Fruit fly (Drosophila melanogaster) whole organism, prepupa: ENCODE results near the gene bi.

ENCODE experiments used
- Blimp-1 ChIP-seq: fragments of 200-800 bp; sonication (Bioruptor generic); optimal IDR thresholded peaks from 3 replicates; lab custom pipeline; 2017; ENCODE audit warnings: missing biosample characterization, missing genetic modification characterization, mild to moderate bottlenecking, moderate library complexity, missing genetic modification reagents
- CG10669 ChIP-seq: fragments of 200-800 bp; sonication (Bioruptor generic); optimal IDR thresholded peaks from 3 replicates; lab custom pipeline; 2018; ENCODE audit warnings: missing biosample characterization, mild to moderate bottlenecking, missing genetic modification characterization, moderate library complexity
- CG11294 ChIP-seq: fragments of 200-800 bp; sonication (Bioruptor generic); IDR thresholded peaks from 2 replicates; pipeline ENCODE4 v1.3.6; 2022; ENCODE audit warnings: missing biosample characterization, missing genetic modification characterization
- CG11762 ChIP-seq: fragments of 200-800 bp; sonication (Bioruptor generic); optimal IDR thresholded peaks from 3 replicates; lab custom pipeline; 2016; ENCODE audit warnings: missing biosample characterization, missing genetic modification characterization; ENCODE audit not compliant: insufficient read depth
- CG16779 ChIP-seq: fragments of 200-800 bp; sonication (Bioruptor generic); optimal IDR thresholded peaks from 3 replicates; lab custom pipeline; 2017; ENCODE audit warnings: missing biosample characterization, mild to moderate bottlenecking, missing genetic modification characterization
- CG3032 ChIP-seq: fragments of 200-800 bp; optimal IDR thresholded peaks from 2 replicates; lab custom pipeline; 2019; ENCODE audit warnings: missing biosample characterization, mild to moderate bottlenecking, missing genetic modification characterization, moderate library complexity
- CG31627 ChIP-seq: fragments of 200-800 bp; sonication (Bioruptor generic); optimal IDR thresholded peaks from 3 replicates; lab custom pipeline; 2016; ENCODE audit warnings: missing biosample characterization, missing genetic modification characterization
- CG32006 ChIP-seq: fragments of 200-800 bp; sonication (Bioruptor generic); optimal IDR thresholded peaks from 3 replicates; lab custom pipeline; 2017; ENCODE audit warnings: missing biosample characterization, mild to moderate bottlenecking, missing genetic modification characterization
- CG34406 ChIP-seq: fragments of 200-800 bp; sonication (Bioruptor generic); optimal IDR thresholded peaks from 3 replicates; lab custom pipeline; 2016; ENCODE audit warnings: missing biosample characterization, missing genetic modification characterization
- CG3919 ChIP-seq: fragments of 200-800 bp; sonication (Bioruptor generic); optimal IDR thresholded peaks from 3 replicates; lab custom pipeline; 2016; ENCODE audit warnings: missing biosample characterization, missing genetic modification characterization
- CG4318 ChIP-seq: fragments of 200-800 bp; sonication (Bioruptor generic); optimal IDR thresholded peaks from 3 replicates; lab custom pipeline; 2017; ENCODE audit warnings: missing biosample characterization, mild to moderate bottlenecking, missing genetic modification characterization
- CG6163 ChIP-seq: fragments of 200-800 bp; sonication (Bioruptor generic); IDR thresholded peaks from 3 replicates; pipeline ENCODE4 v1.3.6; 2022; ENCODE audit warnings: missing biosample characterization, missing genetic modification characterization
- CG6276 ChIP-seq: fragments of 200-800 bp; sonication (Bioruptor generic); optimal IDR thresholded peaks from 2 replicates; lab custom pipeline; 2017; ENCODE audit warnings: missing biosample characterization, mild to moderate bottlenecking, missing genetic modification characterization
- CG6808 ChIP-seq: fragments of 200-800 bp; sonication (Bioruptor generic); optimal IDR thresholded peaks from 3 replicates; lab custom pipeline; 2017; ENCODE audit warnings: missing biosample characterization, missing genetic modification characterization, mild to moderate bottlenecking, moderate library complexity, missing genetic modification reagents
- CG6854 ChIP-seq: fragments of 200-800 bp; sonication (Bioruptor generic); optimal IDR thresholded peaks from 2 replicates; lab custom pipeline; 2017; ENCODE audit warnings: missing biosample characterization, mild to moderate bottlenecking, missing genetic modification characterization
- CG7368 ChIP-seq: fragments of 200-800 bp; sonication (Bioruptor generic); optimal IDR thresholded peaks from 3 replicates; lab custom pipeline; 2016; ENCODE audit warnings: missing biosample characterization, missing genetic modification characterization
- CG8119 ChIP-seq: fragments of 200-800 bp; sonication (Bioruptor generic); IDR thresholded peaks from 3 replicates; pipeline ENCODE4 v1.3.6; 2022; ENCODE audit warnings: missing biosample characterization, missing genetic modification characterization
- CG8319 ChIP-seq: fragments of 200-800 bp; sonication (Bioruptor generic); optimal IDR thresholded peaks from 3 replicates; lab custom pipeline; 2016; ENCODE audit warnings: missing biosample characterization, missing genetic modification characterization
- CG8632 ChIP-seq: fragments of 200-800 bp; sonication (Bioruptor generic); optimal IDR thresholded peaks from 3 replicates; lab custom pipeline; 2016; ENCODE audit warnings: missing biosample characterization, missing genetic modification characterization
- CG9139 ChIP-seq: fragments of 200-800 bp; sonication (Bioruptor generic); optimal IDR thresholded peaks from 3 replicates; lab custom pipeline; 2017; ENCODE audit warnings: missing biosample characterization, mild to moderate bottlenecking, missing genetic modification characterization
- Eip75B ChIP-seq: fragments of 200-800 bp; sonication (Bioruptor generic); optimal IDR thresholded peaks from 3 replicates; lab custom pipeline; 2016; ENCODE audit warnings: missing biosample characterization, missing genetic modification characterization
- Eip78C ChIP-seq: fragments of 200-800 bp; sonication (Bioruptor generic); peaks from one replicate; lab custom pipeline; 2016; ENCODE audit warnings: missing biosample characterization, missing genetic modification characterization
- Eip93F ChIP-seq: fragments of 200-800 bp; sonication (Bioruptor generic); optimal IDR thresholded peaks from 2 replicates; lab custom pipeline; 2016; ENCODE audit warnings: missing biosample characterization, mild to moderate bottlenecking, missing genetic modification characterization
- Ets21C ChIP-seq: fragments of 200-800 bp; sonication (Bioruptor generic); optimal IDR thresholded peaks from 3 replicates; lab custom pipeline; 2016; ENCODE audit warnings: missing biosample characterization, missing genetic modification characterization
- Ets96B ChIP-seq: fragments of 200-800 bp; optimal IDR thresholded peaks from 2 replicates; lab custom pipeline; 2019; ENCODE audit warnings: missing biosample characterization, mild to moderate bottlenecking, missing genetic modification characterization, moderate library complexity
- Gug ChIP-seq: fragments of 200-800 bp; sonication (Bioruptor generic); IDR thresholded peaks from 2 replicates; pipeline ENCODE4 v1.3.6; 2022; ENCODE audit warnings: missing biosample characterization, missing genetic modification characterization
- Hr39 ChIP-seq: fragments of 200-800 bp; sonication (Bioruptor generic); optimal IDR thresholded peaks from 2 replicates; lab custom pipeline; 2016; ENCODE audit warnings: missing biosample characterization, missing genetic modification characterization
- Hr4 ChIP-seq: fragments of 200-800 bp; sonication (Bioruptor generic); optimal IDR thresholded peaks from 3 replicates; lab custom pipeline; 2016; ENCODE audit warnings: missing biosample characterization, missing genetic modification characterization
- Lpt ChIP-seq: fragments of 200-800 bp; sonication (Bioruptor generic); optimal IDR thresholded peaks from 3 replicates; lab custom pipeline; 2016; ENCODE audit warnings: missing biosample characterization, missing genetic modification characterization
- Met ChIP-seq: fragments of 200-800 bp; sonication (Bioruptor generic); optimal IDR thresholded peaks from 3 replicates; lab custom pipeline; 2016; ENCODE audit warnings: missing biosample characterization, missing genetic modification characterization
- OdsH ChIP-seq: fragments of 200-800 bp; sonication (Bioruptor generic); optimal IDR thresholded peaks from 3 replicates; lab custom pipeline; 2016; ENCODE audit warnings: missing biosample characterization, missing genetic modification characterization
- Smox ChIP-seq: fragments of 200-800 bp; sonication (Bioruptor generic); optimal IDR thresholded peaks from 3 replicates; lab custom pipeline; 2016; ENCODE audit warnings: missing biosample characterization, missing genetic modification characterization
- Sox102F ChIP-seq: fragments of 200-800 bp; sonication (Bioruptor generic); optimal IDR thresholded peaks from 2 replicates; lab custom pipeline; 2016; ENCODE audit warnings: missing biosample characterization, mild to moderate bottlenecking, missing genetic modification characterization
- Sox14 ChIP-seq: fragments of 200-800 bp; sonication (Bioruptor generic); optimal IDR thresholded peaks from 3 replicates; lab custom pipeline; 2016; ENCODE audit warnings: missing biosample characterization, missing genetic modification characterization
- Sox15 ChIP-seq: fragments of 200-800 bp; sonication (Bioruptor generic); optimal IDR thresholded peaks from 3 replicates; lab custom pipeline; 2016; ENCODE audit warnings: missing biosample characterization, missing genetic modification characterization
- achi ChIP-seq: fragments of 200-800 bp; sonication (Bioruptor generic); optimal IDR thresholded peaks from 3 replicates; lab custom pipeline; 2016; ENCODE audit warnings: missing biosample characterization, missing genetic modification characterization
- cyc ChIP-seq: fragments of 200-800 bp; sonication (Bioruptor generic); optimal IDR thresholded peaks from 3 replicates; lab custom pipeline; 2016; ENCODE audit warnings: missing biosample characterization, missing genetic modification characterization
- dac ChIP-seq: fragments of 200-800 bp; sonication (Bioruptor generic); optimal IDR thresholded peaks from 2 replicates; lab custom pipeline; 2017; ENCODE audit warnings: missing biosample characterization, mild to moderate bottlenecking, missing genetic modification characterization
- fd59A ChIP-seq: fragments of 200-800 bp; sonication (Bioruptor generic); optimal IDR thresholded peaks from 2 replicates; lab custom pipeline; 2017; ENCODE audit warnings: missing biosample characterization, mild to moderate bottlenecking, missing genetic modification characterization, missing genetic modification reagents
- fd85E ChIP-seq: fragments of 200-800 bp; sonication (Bioruptor generic); optimal IDR thresholded peaks from 3 replicates; lab custom pipeline; 2016; ENCODE audit warnings: missing biosample characterization, missing genetic modification characterization
- fkh ChIP-seq: fragments of 200-800 bp; sonication (Bioruptor generic); optimal IDR thresholded peaks from 3 replicates; lab custom pipeline; 2017; ENCODE audit warnings: missing biosample characterization, mild to moderate bottlenecking, missing genetic modification characterization, moderate library complexity
- net ChIP-seq: fragments of 200-800 bp; sonication (Bioruptor generic); optimal IDR thresholded peaks from 3 replicates; lab custom pipeline; 2016; ENCODE audit warnings: missing biosample characterization, missing genetic modification characterization
- pdm3 ChIP-seq: fragments of 200-800 bp; sonication (Bioruptor generic); optimal IDR thresholded peaks from 3 replicates; lab custom pipeline; 2016; ENCODE audit warnings: missing biosample characterization, missing genetic modification characterization
- salr ChIP-seq, 2 experiments: fragments of 200-800 bp; sonication (Bioruptor generic); optimal IDR thresholded peaks; 3 replicates each; lab custom pipeline; 2016 to 2018; ENCODE audit warnings: missing biosample characterization in 2 of 2, missing genetic modification characterization in 2 of 2, mild to moderate bottlenecking in 1 of 2
- spab ChIP-seq: fragments of 200-800 bp; sonication (Bioruptor generic); optimal IDR thresholded peaks from 2 replicates; lab custom pipeline; 2017; ENCODE audit warnings: missing biosample characterization, mild to moderate bottlenecking, missing genetic modification characterization, missing genetic modification reagents
- ss ChIP-seq, 2 experiments: fragments of 200-800 bp; sonication (Bioruptor generic); optimal IDR thresholded peaks; 2 replicates in 1 of 2; 3 replicates in 1 of 2; lab custom pipeline; 2017 to 2018; ENCODE audit warnings: mild to moderate bottlenecking in 2 of 2, missing biosample characterization in 2 of 2, missing genetic modification characterization in 2 of 2, moderate library complexity in 1 of 2
- svp ChIP-seq: fragments of 200-800 bp; sonication (Bioruptor generic); peaks from one replicate; lab custom pipeline; 2016; ENCODE audit warnings: missing biosample characterization, missing genetic modification characterization
- topi ChIP-seq: fragments of 200-800 bp; sonication (Bioruptor generic); optimal IDR thresholded peaks from 3 replicates; lab custom pipeline; 2016; ENCODE audit warnings: missing biosample characterization, missing genetic modification characterization
- vri ChIP-seq: fragments of 200-800 bp; sonication (Bioruptor generic); optimal IDR thresholded peaks from 3 replicates; lab custom pipeline; 2016; ENCODE audit warnings: missing biosample characterization, mild to moderate bottlenecking, missing genetic modification characterization

bi gene

DNA sequence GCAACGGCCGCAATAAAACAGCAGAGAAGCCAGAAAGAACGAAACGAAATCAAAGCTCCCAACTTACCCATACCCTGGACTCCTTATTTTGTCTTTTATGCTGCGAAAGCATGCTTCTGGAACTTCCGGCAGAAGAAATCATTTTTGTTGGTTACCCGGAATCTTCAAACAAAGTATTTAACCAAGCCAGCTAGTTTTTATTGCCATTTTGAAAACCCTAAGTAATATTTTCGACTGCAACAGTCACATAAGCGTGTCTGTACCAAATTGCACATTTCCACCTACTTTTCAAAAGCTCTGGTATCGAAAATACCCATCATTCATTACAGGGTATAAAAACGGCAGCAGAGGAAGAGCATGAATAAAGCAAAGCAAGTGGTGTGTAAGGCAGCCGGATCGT lies 26.1 kb downstream of the bi start (continued):
- no peak for TF ChIP-seq CG9139 (GFP tag; lab: Kevin White, UChicago)
- TF ChIP-seq achi (GFP tag; lab: Kevin White, UChicago), result no peak
- TF ChIP-seq cyc (GFP tag; lab: Kevin White, UChicago), result no peak
- peak; percentile 27 for TF ChIP-seq net (GFP tag; lab: Kevin White, UChicago)
- no peak for TF ChIP-seq topi (GFP tag; lab: Kevin White, UChicago)
- no peak for TF ChIP-seq ss (GFP tag; optimal IDR thresholded peaks at IDR 0.05; lab: Kevin White, UChicago)
- no peak for TF ChIP-seq salr (GFP tag; optimal IDR thresholded peaks at IDR 0.05; lab: Kevin White, UChicago)
- TF ChIP-seq CG6276 (GFP tag; lab: Kevin White, UChicago), result no peak
- no peak for TF ChIP-seq Eip75B
- TF ChIP-seq CG7368, result no peak
- no peak for TF ChIP-seq CG10669 (GFP tag; lab: Kevin White, UChicago)
- TF ChIP-seq Eip78C, result peak; percentile 67
- no peak for TF ChIP-seq Sox15 (GFP tag; lab: Kevin White, UChicago)
- TF ChIP-seq spab (GFP tag; lab: Kevin White, UChicago), result no peak
- TF ChIP-seq dac (GFP tag; lab: Kevin White, UChicago), result peak; percentile 7
- no peak for TF ChIP-seq CG11294 (GFP tag; lab: Robert Waterston, UW)
- TF ChIP-seq CG8119, result no peak
- no peak for TF ChIP-seq Gug (GFP tag; lab: Robert Waterston, UW)
- no peak for TF ChIP-seq Hr4
- no peak for TF ChIP-seq Blimp-1 (GFP tag; lab: Kevin White, UChicago)
- peak; percentile 37 for TF ChIP-seq pdm3
- peak; percentile 20 for TF ChIP-seq Smox (GFP tag; lab: Kevin White, UChicago)
- no peak for TF ChIP-seq CG3032 (tag; lab: Kevin White, UChicago)
- no peak for TF ChIP-seq CG16779 (tag; lab: Kevin White, UChicago)
- TF ChIP-seq Eip93F (GFP tag; lab: Kevin White, UChicago), result no peak
- TF ChIP-seq, all 60 proteins: peak for 15

DNA sequence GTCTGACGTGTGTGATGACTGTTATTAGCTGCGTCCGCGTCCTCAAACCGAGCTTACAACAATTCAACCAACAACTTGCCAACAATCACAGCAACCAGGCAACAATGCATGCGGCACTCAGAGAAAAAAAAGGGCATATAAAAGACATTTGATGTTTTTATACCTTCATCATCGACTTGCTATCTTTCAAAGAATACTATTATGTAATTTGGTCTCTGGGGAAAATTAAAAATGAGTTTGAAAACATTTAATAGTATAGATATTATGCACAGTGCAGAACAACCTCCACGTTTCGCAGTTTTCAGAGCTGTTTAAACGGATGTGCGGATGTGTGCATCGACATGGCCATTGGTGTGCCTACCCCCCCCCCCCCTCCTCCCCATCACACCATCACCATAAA lies 29.9 kb downstream of the bi start:
- TF ChIP-seq Eip78C, result peak; percentile 84
- peak; percentile 32 for TF ChIP-seq CG31627 (GFP tag; lab: Kevin White, UChicago)
- peak; percentile 46 for TF ChIP-seq Met (GFP tag; lab: Kevin White, UChicago)
- TF ChIP-seq Sox102F (GFP tag; lab: Kevin White, UChicago), result peak; percentile 17
- TF ChIP-seq CG11294 (GFP tag; lab: Robert Waterston, UW), result no peak
- peak; percentile 68 to 71 for TF ChIP-seq ss (GFP tag; optimal IDR thresholded peaks at IDR 0.05; lab: Kevin White, UChicago)
- TF ChIP-seq CG6854 (GFP tag; lab: Kevin White, UChicago), result no peak
- peak; percentile 54 for TF ChIP-seq Sox14 (GFP tag; lab: Kevin White, UChicago)
- peak; percentile 64 for TF ChIP-seq CG3919 (GFP tag; lab: Kevin White, UChicago)
- no peak for TF ChIP-seq Blimp-1 (GFP tag; lab: Kevin White, UChicago)
- TF ChIP-seq CG8319 (GFP tag; lab: Kevin White, UChicago), result no peak
- TF ChIP-seq Ets21C, result no peak
- TF ChIP-seq CG6276 (GFP tag; lab: Kevin White, UChicago), result no peak
- TF ChIP-seq CG6808 (GFP tag; lab: Kevin White, UChicago), result peak; percentile 64
- TF ChIP-seq pdm3, result peak; percentile 53
- peak; percentile 72 for TF ChIP-seq svp
- peak; percentile 5 for TF ChIP-seq vri (GFP tag; lab: Kevin White, UChicago)
- TF ChIP-seq Lpt (GFP tag; lab: Kevin White, UChicago), result peak; percentile 22
- TF ChIP-seq Gug (GFP tag; lab: Robert Waterston, UW), result no peak
- TF ChIP-seq fkh, result no peak
- TF ChIP-seq fd85E, result no peak
- TF ChIP-seq Hr39 (GFP tag; lab: Kevin White, UChicago), result peak; percentile 41
- peak; percentile 67 for TF ChIP-seq fd59A (GFP tag; lab: Kevin White, UChicago)
- TF ChIP-seq Sox15 (GFP tag; lab: Kevin White, UChicago), result no peak
- TF ChIP-seq CG9139 (GFP tag; lab: Kevin White, UChicago), result peak; percentile 60
- peak; percentile 61 for TF ChIP-seq achi (GFP tag; lab: Kevin White, UChicago)
- TF ChIP-seq Ets96B (tag; lab: Kevin White, UChicago), result peak; percentile 74
- peak; percentile 18 for TF ChIP-seq CG8632 (GFP tag; lab: Kevin White, UChicago)
- peak; percentile 73 for TF ChIP-seq CG6163 (GFP tag; lab: Robert Waterston, UW)
- peak; percentile 36 for TF ChIP-seq CG34406
- TF ChIP-seq CG4318, result no peak
- peak; percentile 55 for TF ChIP-seq OdsH (GFP tag; lab: Kevin White, UChicago)
- peak; percentile 36 for TF ChIP-seq topi (GFP tag; lab: Kevin White, UChicago)
- no peak for TF ChIP-seq CG11762 (GFP tag; lab: Kevin White, UChicago)
- TF ChIP-seq cyc (GFP tag; lab: Kevin White, UChicago), result peak; percentile 31
- TF ChIP-seq CG8119, result peak; percentile 55; the same call in 1 of the 3 replicates
- TF ChIP-seq CG32006 (GFP tag; lab: Kevin White, UChicago), result peak; percentile 36
- no peak for TF ChIP-seq CG16779 (tag; lab: Kevin White, UChicago)
